Fruit fly (Drosophila melanogaster) whole organism, embryonic: Measurements from ENCODE around the gene Acp32CD.

Experiments
- Awh ChIP-seq: fragments of 200-800 bp; sonication (Bioruptor generic); IDR thresholded peaks from 2 replicates; pipeline ENCODE4, ENCODE4 v1.3.6; 2022; ENCODE audit warnings: missing biosample characterization, missing genetic modification characterization
- Bgb ChIP-seq: fragments of 200-800 bp; sonication (Bioruptor generic); IDR thresholded peaks from 2 replicates; pipeline ENCODE4 v1.3.6; 2022; ENCODE audit warnings: missing biosample characterization, missing genetic modification characterization; ENCODE audit not compliant: partially characterized antibody
- CG10209 ChIP-seq: fragments of 200-800 bp; sonication (Bioruptor generic); optimal IDR thresholded peaks from 3 replicates; lab custom pipeline; 2017; ENCODE audit warnings: missing biosample characterization, mild to moderate bottlenecking, missing genetic modification characterization, missing genetic modification reagents
- CG1024 ChIP-seq: fragments of 200-800 bp; sonication (Bioruptor generic); IDR thresholded peaks from 2 replicates; pipeline ENCODE4 v1.3.6; 2022; ENCODE audit warnings: missing biosample characterization, missing genetic modification characterization
- CG10462 ChIP-seq: fragments of 200-800 bp; sonication (Bioruptor generic); optimal IDR thresholded peaks from 2 replicates; lab custom pipeline; 2016; ENCODE audit warnings: missing biosample characterization, missing genetic modification characterization
- CG10565 ChIP-seq: fragments of 200-800 bp; sonication (Bioruptor generic); optimal IDR thresholded peaks from 3 replicates; lab custom pipeline; 2016; ENCODE audit warnings: missing biosample characterization, mild to moderate bottlenecking, missing genetic modification characterization
- CG12071 ChIP-seq: fragments of 200-800 bp; sonication (Bioruptor generic); optimal IDR thresholded peaks from 3 replicates; lab custom pipeline; 2018; ENCODE audit warnings: missing biosample characterization, mild to moderate bottlenecking, missing genetic modification characterization
- CG12219 ChIP-seq: fragments of 200-800 bp; sonication (Bioruptor generic); optimal IDR thresholded peaks from 3 replicates; lab custom pipeline; 2018; ENCODE audit warnings: missing biosample characterization, mild to moderate bottlenecking, missing genetic modification characterization
- CG12391 ChIP-seq: fragments of 200-800 bp; sonication (Bioruptor generic); optimal IDR thresholded peaks from 3 replicates; lab custom pipeline; 2018; ENCODE audit warnings: missing biosample characterization, mild to moderate bottlenecking, missing genetic modification characterization, moderate library complexity
- CG15011 ChIP-seq: fragments of 200-800 bp; sonication (Bioruptor generic); optimal IDR thresholded peaks from 3 replicates; lab custom pipeline; 2018; ENCODE audit warnings: missing biosample characterization, mild to moderate bottlenecking, missing genetic modification characterization
- CG16779 ChIP-seq: fragments of 200-800 bp; sonication (Bioruptor generic); IDR thresholded peaks from 2 replicates; pipeline ENCODE4 v1.3.6; 2022; ENCODE audit warnings: missing biosample characterization, missing genetic modification characterization
- CG16813 ChIP-seq: fragments of 200-800 bp; sonication (Bioruptor generic); IDR thresholded peaks from 3 replicates; pipeline ENCODE4 v1.3.6; 2022; ENCODE audit warnings: missing biosample characterization, missing genetic modification characterization; ENCODE audit not compliant: partially characterized antibody
- CG34224 ChIP-seq: fragments of 200-800 bp; sonication (Bioruptor generic); IDR thresholded peaks from 3 replicates; pipeline ENCODE4 v1.3.6; 2022; ENCODE audit warnings: missing biosample characterization, missing genetic modification characterization; ENCODE audit not compliant: partially characterized antibody
- CG43689 ChIP-seq: fragments of 200-800 bp; sonication (Bioruptor generic); IDR thresholded peaks from 2 replicates; pipeline ENCODE4 v1.3.6; 2022; ENCODE audit warnings: missing biosample characterization, missing genetic modification characterization
- CG4617 ChIP-seq: fragments of 200-800 bp; sonication (Bioruptor generic); optimal IDR thresholded peaks from 3 replicates; lab custom pipeline; 2016; ENCODE audit warnings: missing biosample characterization, missing genetic modification characterization, borderline replicate concordance
- CG5953 ChIP-seq: fragments of 200-800 bp; sonication (Bioruptor generic); IDR thresholded peaks from 2 replicates; pipeline ENCODE4 v1.3.6; 2022; ENCODE audit warnings: missing biosample characterization, missing genetic modification characterization
- CG6654 ChIP-seq: fragments of 200-800 bp; sonication (Bioruptor generic); optimal IDR thresholded peaks from 2 replicates; lab custom pipeline; 2017; ENCODE audit warnings: missing biosample characterization, mild to moderate bottlenecking, missing genetic modification characterization
- CG6689 ChIP-seq: fragments of 200-800 bp; sonication (Bioruptor generic); IDR thresholded peaks from 2 replicates; pipeline ENCODE4 v1.3.6; 2022; ENCODE audit warnings: missing biosample characterization, missing genetic modification characterization
- CG6765 ChIP-seq: fragments of 200-800 bp; sonication (Bioruptor generic); optimal IDR thresholded peaks from 3 replicates; lab custom pipeline; 2017; ENCODE audit warnings: missing biosample characterization, mild to moderate bottlenecking, missing genetic modification characterization
- CG7271 ChIP-seq: fragments of 200-800 bp; sonication (Bioruptor generic); optimal IDR thresholded peaks from 2 replicates; lab custom pipeline; 2018; ENCODE audit warnings: missing biosample characterization, mild to moderate bottlenecking, missing genetic modification characterization, moderate library complexity
- CG8089 ChIP-seq: fragments of 200-800 bp; sonication (Bioruptor generic); optimal IDR thresholded peaks from 3 replicates; lab custom pipeline; 2016; ENCODE audit warnings: missing biosample characterization, missing genetic modification characterization
- CG8359 ChIP-seq: fragments of 200-800 bp; sonication (Bioruptor generic); optimal IDR thresholded peaks from 2 replicates; lab custom pipeline; 2017; ENCODE audit warnings: missing biosample characterization, mild to moderate bottlenecking, missing genetic modification characterization, borderline replicate concordance
- CG8388 ChIP-seq: fragments of 200-800 bp; sonication (Bioruptor generic); optimal IDR thresholded peaks from 2 replicates; lab custom pipeline; 2019; ENCODE audit warnings: missing biosample characterization, mild to moderate bottlenecking, missing genetic modification characterization, moderate library complexity
- CG8478 ChIP-seq: fragments of >200 bp; optimal IDR thresholded peaks from 2 replicates; lab custom pipeline; 2018
- CHES-1-like ChIP-seq: fragments of 200-800 bp; sonication (Bioruptor generic); optimal IDR thresholded peaks from 2 replicates; lab custom pipeline; 2016; ENCODE audit warnings: missing biosample characterization, missing genetic modification characterization
- Camta ChIP-seq: fragments of 200-800 bp; sonication (Bioruptor generic); optimal IDR thresholded peaks from 2 replicates; lab custom pipeline; 2016; ENCODE audit warnings: missing biosample characterization, missing genetic modification characterization
- E2f1 ChIP-seq: fragments of 200-800 bp; sonication (Bioruptor generic); IDR thresholded peaks from 2 replicates; pipeline ENCODE4 v1.3.6; 2022; ENCODE audit warnings: missing biosample characterization, missing genetic modification characterization
- ERR ChIP-seq: fragments of 200-800 bp; sonication (Bioruptor generic); optimal IDR thresholded peaks from 2 replicates; lab custom pipeline; 2016; ENCODE audit warnings: missing biosample characterization, missing genetic modification characterization
- Elba2 ChIP-seq: fragments of 200-800 bp; sonication (Bioruptor generic); optimal IDR thresholded peaks from 3 replicates; lab custom pipeline; 2016; ENCODE audit warnings: missing biosample characterization, missing genetic modification characterization
- Lpt ChIP-seq: fragments of >200 bp; optimal IDR thresholded peaks from 2 replicates; lab custom pipeline; 2018; ENCODE audit warnings: missing biosample characterization, missing genetic modification characterization
- Max ChIP-seq: fragments of 200-800 bp; sonication (Bioruptor generic); optimal IDR thresholded peaks from 2 replicates; lab custom pipeline; 2016; ENCODE audit warnings: missing biosample characterization, mild to moderate bottlenecking, missing genetic modification characterization
- Med ChIP-seq: fragments of 200-800 bp; sonication (Bioruptor generic); peaks from one replicate; lab custom pipeline; 2016; ENCODE audit warnings: missing biosample characterization, missing genetic modification characterization, mild to moderate bottlenecking, inconsistent platforms, moderate library complexity
- Sin3A ChIP-seq: fragments of >200 bp; optimal IDR thresholded peaks from 2 replicates; lab custom pipeline; 2018
- Sox100B ChIP-seq: fragments of 200-800 bp; sonication (Bioruptor generic); optimal IDR thresholded peaks from 3 replicates; lab custom pipeline; 2018; ENCODE audit warnings: missing biosample characterization, mild to moderate bottlenecking, missing genetic modification characterization
- ci ChIP-seq: fragments of 200-800 bp; sonication (Bioruptor generic); IDR thresholded peaks from 3 replicates; pipeline ENCODE4 v1.3.6; 2022; ENCODE audit warnings: missing biosample characterization, missing genetic modification characterization
- dan ChIP-seq: fragments of 200-800 bp; sonication (Bioruptor generic); IDR thresholded peaks from 2 replicates; pipeline ENCODE4 v1.3.6; 2022; ENCODE audit warnings: missing biosample characterization, missing genetic modification characterization
- en ChIP-seq: fragments of 200-800 bp; sonication (Bioruptor generic); optimal IDR thresholded peaks from 2 replicates; lab custom pipeline; 2016; ENCODE audit warnings: missing biosample characterization, missing genetic modification characterization
- eve ChIP-seq, 2 experiments: fragments of >200 bp; optimal IDR thresholded peaks; 2 replicates each; lab custom pipeline; 2017; ENCODE audit warnings: missing biosample characterization in 2 of 2, missing genetic modification characterization in 2 of 2
- ewg ChIP-seq: fragments of 200-800 bp; sonication (Bioruptor generic); optimal IDR thresholded peaks from 3 replicates; lab custom pipeline; 2017; ENCODE audit warnings: mild to moderate bottlenecking, missing biosample characterization, missing genetic modification reagents, missing genetic modification characterization
- fd64A ChIP-seq: fragments of 200-800 bp; sonication (Bioruptor generic); optimal IDR thresholded peaks from 3 replicates; lab custom pipeline; 2018; ENCODE audit warnings: missing biosample characterization, mild to moderate bottlenecking, missing genetic modification characterization
- ham ChIP-seq: fragments of 200-800 bp; sonication (Bioruptor generic); IDR thresholded peaks from 2 replicates; pipeline ENCODE4 v1.3.6; 2022; ENCODE audit warnings: missing biosample characterization, missing genetic modification characterization
- klu ChIP-seq: fragments of 200-800 bp; sonication (Bioruptor generic); IDR thresholded peaks from 2 replicates; pipeline ENCODE4 v1.3.6; 2022; ENCODE audit warnings: missing biosample characterization, missing genetic modification characterization
- mam ChIP-seq: fragments of 200-800 bp; sonication (Bioruptor generic); optimal IDR thresholded peaks from 3 replicates; lab custom pipeline; 2016; ENCODE audit warnings: missing biosample characterization, missing genetic modification characterization
- oc ChIP-seq: fragments of 200-800 bp; sonication (Bioruptor generic); optimal IDR thresholded peaks from 2 replicates; lab custom pipeline; 2018; ENCODE audit warnings: missing biosample characterization, mild to moderate bottlenecking, missing genetic modification characterization, moderate library complexity
- ro ChIP-seq: fragments of 200-800 bp; sonication (Bioruptor generic); IDR thresholded peaks from 2 replicates; pipeline ENCODE4 v1.3.6; 2022; ENCODE audit warnings: missing biosample characterization, missing genetic modification characterization
- sc ChIP-seq, 3 experiments: fragments of >200 bp in 2 of 3; fragments of 200-800 bp in 1 of 3; sonication (Bioruptor generic) in 1 of 3; optimal IDR thresholded peaks; 2 replicates in 2 of 3; 3 replicates in 1 of 3; lab custom pipeline; 2017; ENCODE audit warnings: mild to moderate bottlenecking in 1 of 3, missing biosample characterization in 1 of 3, missing genetic modification characterization in 1 of 3, missing genetic modification reagents in 1 of 3
- sima ChIP-seq: fragments of 200-800 bp; sonication (Bioruptor generic); optimal IDR thresholded peaks from 2 replicates; lab custom pipeline; 2016; ENCODE audit warnings: missing biosample characterization, missing genetic modification characterization
- sob ChIP-seq: fragments of 200-800 bp; sonication (Bioruptor generic); IDR thresholded peaks from 2 replicates; pipeline ENCODE4 v1.3.6; 2022; ENCODE audit warnings: missing biosample characterization, missing genetic modification characterization
- stc ChIP-seq: fragments of 200-800 bp; sonication (Bioruptor generic); IDR thresholded peaks from 2 replicates; pipeline ENCODE4 v1.3.6; 2022; ENCODE audit warnings: missing biosample characterization, missing genetic modification characterization
- tup ChIP-seq: fragments of 200-800 bp; sonication (Bioruptor generic); optimal IDR thresholded peaks from 2 replicates; lab custom pipeline; 2016; ENCODE audit warnings: missing biosample characterization, mild to moderate bottlenecking, missing genetic modification characterization, moderate library complexity
- vnd ChIP-seq: fragments of 200-800 bp; sonication (Bioruptor generic); IDR thresholded peaks from 3 replicates; pipeline ENCODE4 v1.3.6; 2022; ENCODE audit warnings: missing biosample characterization, missing genetic modification characterization; ENCODE audit not compliant: partially characterized antibody
- z ChIP-seq: fragments of 200-800 bp; sonication (Bioruptor generic); IDR thresholded peaks from 3 replicates; pipeline ENCODE4 v1.3.6; 2022; ENCODE audit warnings: missing biosample characterization, missing genetic modification characterization

Gene Acp32CD

DNA sequence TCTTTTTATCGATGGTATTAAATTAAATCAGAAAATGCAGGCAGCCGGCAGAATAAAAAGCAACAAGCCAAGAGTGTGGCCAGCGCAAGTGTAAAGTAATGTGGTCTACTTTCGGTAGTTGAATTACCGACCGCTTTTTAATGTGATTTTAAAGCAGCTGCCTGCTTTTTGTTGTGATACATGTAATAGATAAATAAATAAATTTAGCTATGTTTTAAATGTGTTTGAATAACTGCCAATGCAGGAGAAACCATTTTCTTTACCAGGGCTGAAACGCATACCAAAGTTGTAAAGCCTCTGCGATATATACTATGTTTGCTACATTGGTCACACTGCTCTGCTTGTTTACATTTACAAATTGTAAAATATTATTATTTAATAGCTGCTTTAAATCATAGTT is 45.3 kb upstream of the Acp32CD start, which contains the start of the genes Tmem214 and YL-1 (continued):
- TF ChIP-seq CG8089 (GFP tag; lab: Kevin White, UChicago) (no peak), CG12071 (GFP tag; lab: Kevin White, UChicago) (no peak), oc (tag; lab: Kevin White, UChicago) (no peak), CG16779 (GFP tag; lab: Robert Waterston, UW) (no peak), CG8478 (lab: Kevin White, UChicago) (no peak), ham (GFP tag; lab: Robert Waterston, UW) (no peak), sc (optimal IDR thresholded peaks at IDR 0.05; lab: Kevin White, UChicago) (no peak), sc (GFP tag; optimal IDR thresholded peaks at IDR 0.05; lab: Kevin White, UChicago) (no peak), Sox100B (GFP tag; lab: Kevin White, UChicago) (no peak), tup (GFP tag; lab: Kevin White, UChicago) (no peak), eve (GFP tag; optimal IDR thresholded peaks at IDR 0.05; lab: Kevin White, UChicago) (no peak), mam (no peak), Camta (no peak), CG4617 (GFP tag; lab: Kevin White, UChicago) (peak; percentile 95), CG15011 (GFP tag; lab: Kevin White, UChicago) (no peak), Max (GFP tag; lab: Kevin White, UChicago) (peak; percentile 38), CG43689 (no peak), CHES-1-like (no peak), CG6689 (GFP tag; lab: Robert Waterston, UW) (no peak), CG1024 (no peak), Bgb (GFP tag; lab: Robert Waterston, UW) (peak; percentile 42), CG7271 (tag; lab: Kevin White, UChicago) (no peak), CG6654 (GFP tag; lab: Kevin White, UChicago) (no peak), sob (GFP tag; lab: Robert Waterston, UW) (no peak), dan (GFP tag; lab: Robert Waterston, UW) (no peak), Lpt (GFP tag; lab: Kevin White, UChicago) (no peak), CG12219 (GFP tag; lab: Kevin White, UChicago) (no peak), CG8388 (no peak), ci (GFP tag; lab: Robert Waterston, UW) (no peak), Awh (GFP tag; lab: Robert Waterston, UW) (no peak), CG34224 (GFP tag; lab: Robert Waterston, UW) (no peak), Sin3A (lab: Kevin White, UChicago) (peak; percentile 69), CG8359 (GFP tag; lab: Kevin White, UChicago) (no peak), CG16813 (GFP tag; lab: Robert Waterston, UW) (peak; percentile 58), Med (GFP tag; lab: Kevin White, UChicago) (peak; percentile 61), klu (GFP tag; lab: Robert Waterston, UW) (no peak), fd64A (GFP tag; lab: Kevin White, UChicago) (no peak), z (GFP tag; lab: Robert Waterston, UW) (no peak), CG10209 (GFP tag; lab: Kevin White, UChicago) (no peak), sima (GFP tag; lab: Kevin White, UChicago) (no peak), ro (no peak), stc (no peak), CG10565 (GFP tag; lab: Kevin White, UChicago) (no peak), en (GFP tag; lab: Kevin White, UChicago) (no peak), E2f1 (no peak), ewg (GFP tag; lab: Kevin White, UChicago) (no peak), vnd (GFP tag; lab: Robert Waterston, UW) (no peak), CG10462 (GFP tag; lab: Kevin White, UChicago) (no peak), CG12391 (tag; lab: Kevin White, UChicago) (peak; percentile 27), ERR (GFP tag; lab: Kevin White, UChicago) (no peak), CG5953 (GFP tag; lab: Robert Waterston, UW) (no peak), Elba2 (GFP tag; lab: Kevin White, UChicago) (peak; percentile 64), CG6765 (GFP tag; lab: Kevin White, UChicago) (no peak)
